Fruit fly (Drosophila melanogaster): Measurements from ENCODE around the gene Shawl.

Gene Shawl

dm6 chr2L:9447816-9448215 lies 32.9 kb upstream of the Shawl start:
- TF ChIP-seq pan (optimal IDR thresholded peaks at IDR 0.05): no peak

- no peak for TF ChIP-seq usp (GFP tag; optimal IDR thresholded peaks at IDR 0.05)
- no peak for TF ChIP-seq Dll (optimal IDR thresholded peaks at IDR 0.05)
- no peak for TF ChIP-seq pan (optimal IDR thresholded peaks at IDR 0.05)
- TF ChIP-seq psq (optimal IDR thresholded peaks at IDR 0.05): no peak
- TF ChIP-seq CG8478 (optimal IDR thresholded peaks at IDR 0.05): no peak
- TF ChIP-seq EcR (GFP tag; optimal IDR thresholded peaks at IDR 0.05): no peak
Observed at dm6 chr2L:9446398-9446945, 31.5 kb upstream of the Shawl start.

- no peak for TF ChIP-seq usp (GFP tag; optimal IDR thresholded peaks at IDR 0.05)
- no peak for TF ChIP-seq pan (optimal IDR thresholded peaks at IDR 0.05)
- TF ChIP-seq CG8478 (optimal IDR thresholded peaks at IDR 0.05): no peak
- no peak for TF ChIP-seq EcR (GFP tag; optimal IDR thresholded peaks at IDR 0.05)
- TF ChIP-seq Dll (optimal IDR thresholded peaks at IDR 0.05): no peak
- TF ChIP-seq psq (optimal IDR thresholded peaks at IDR 0.05): no peak
Observed at dm6 chr2L:9445753-9446152, 30.8 kb upstream of the Shawl start.

DNA sequence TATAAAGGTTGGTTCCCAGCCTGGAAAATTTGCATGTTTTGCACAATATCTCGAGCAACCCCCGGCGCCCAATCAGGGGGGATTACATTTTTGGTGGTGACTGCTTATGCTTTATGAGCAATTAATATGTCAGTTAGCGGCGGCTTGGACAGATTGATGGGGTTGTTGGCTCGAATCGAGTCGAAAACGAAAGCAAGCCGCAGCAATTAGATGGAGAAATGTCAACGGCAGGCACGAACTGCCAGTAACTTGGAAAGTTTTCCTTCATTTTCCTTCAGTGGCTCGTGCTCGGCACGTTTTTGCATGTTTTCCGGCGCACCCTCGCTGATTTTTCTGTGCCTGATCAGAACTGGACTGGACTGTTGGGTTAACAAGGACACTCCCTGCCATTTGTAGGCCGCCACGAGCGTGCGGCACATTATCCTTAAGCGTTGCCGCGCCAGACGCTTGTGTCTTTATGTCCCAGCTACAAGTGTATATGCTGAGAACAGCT lies 27.9 kb upstream of the Shawl start:
- TF ChIP-seq psq (optimal IDR thresholded peaks at IDR 0.05): no peak
- no peak for TF ChIP-seq CG8478 (optimal IDR thresholded peaks at IDR 0.05)
- TF ChIP-seq EcR (GFP tag; optimal IDR thresholded peaks at IDR 0.05): no peak
- TF ChIP-seq Dll (optimal IDR thresholded peaks at IDR 0.05): no peak
- no peak for TF ChIP-seq pan (optimal IDR thresholded peaks at IDR 0.05)
- TF ChIP-seq usp (GFP tag; optimal IDR thresholded peaks at IDR 0.05): no peak

- no peak for TF ChIP-seq usp (GFP tag; optimal IDR thresholded peaks at IDR 0.05)
- no peak for TF ChIP-seq EcR (GFP tag; optimal IDR thresholded peaks at IDR 0.05)
- no peak for TF ChIP-seq psq (optimal IDR thresholded peaks at IDR 0.05)
- no peak for TF ChIP-seq pan (optimal IDR thresholded peaks at IDR 0.05)
- TF ChIP-seq CG8478 (optimal IDR thresholded peaks at IDR 0.05): no peak
- no peak for TF ChIP-seq Dll (optimal IDR thresholded peaks at IDR 0.05)
Observed at dm6 chr2L:9440640-9441039, 25.7 kb upstream of the Shawl start, which contains the start of gene CG33723. TSS of gene CG33723 (minus strand) at chr2L:9440740.

- TF ChIP-seq CG8478 (optimal IDR thresholded peaks at IDR 0.05) (no peak), Dll (optimal IDR thresholded peaks at IDR 0.05) (no peak), pan (optimal IDR thresholded peaks at IDR 0.05) (no peak), usp (GFP tag; optimal IDR thresholded peaks at IDR 0.05) (no peak), psq (optimal IDR thresholded peaks at IDR 0.05) (no peak), EcR (GFP tag; optimal IDR thresholded peaks at IDR 0.05) (no peak)
Observed at dm6 chr2L:9438227-9438626, 23.3 kb upstream of the Shawl start.

DNA sequence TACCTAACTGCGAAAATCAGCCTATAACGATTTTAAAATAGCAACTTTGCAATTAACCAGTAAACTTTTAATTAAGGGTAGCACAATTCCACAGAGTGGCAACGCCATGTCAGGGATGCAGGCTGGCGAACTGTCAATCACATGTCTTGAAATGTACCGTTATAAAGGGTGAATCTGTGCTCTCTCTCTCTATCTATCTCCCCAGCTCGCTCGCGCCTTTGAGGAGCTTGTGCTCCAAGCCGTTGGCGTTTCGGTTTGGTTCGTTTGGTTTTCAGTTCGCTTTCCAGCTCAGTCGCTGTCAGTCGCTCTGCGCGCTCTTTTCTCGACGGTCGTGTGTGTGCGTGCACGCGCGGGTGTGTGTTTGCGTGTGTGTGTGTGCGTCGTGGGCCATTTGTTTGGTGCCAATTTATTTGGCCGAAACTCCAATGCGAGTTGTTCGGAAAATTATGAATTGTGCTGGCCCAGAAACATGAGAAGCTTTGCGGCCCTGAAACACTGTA lies 22.3 kb upstream of the Shawl start, which contains the start of gene numb:
TSS of gene numb (plus strand) at position 254 of the 500 bp plus-strand sequence.
- TF ChIP-seq usp (GFP tag; optimal IDR thresholded peaks at IDR 0.05) (no peak), Dll (optimal IDR thresholded peaks at IDR 0.05) (no peak), CG8478 (optimal IDR thresholded peaks at IDR 0.05) (no peak), EcR (GFP tag; optimal IDR thresholded peaks at IDR 0.05) (no peak), psq (optimal IDR thresholded peaks at IDR 0.05) (no peak), pan (optimal IDR thresholded peaks at IDR 0.05) (no peak)

- TF ChIP-seq psq (optimal IDR thresholded peaks at IDR 0.05) (no peak), CG8478 (optimal IDR thresholded peaks at IDR 0.05) (no peak), pan (optimal IDR thresholded peaks at IDR 0.05) (no peak), usp (GFP tag; optimal IDR thresholded peaks at IDR 0.05) (no peak), Dll (optimal IDR thresholded peaks at IDR 0.05) (no peak), EcR (GFP tag; optimal IDR thresholded peaks at IDR 0.05) (no peak)
Observed at dm6 chr2L:9436504-9436903, 21.5 kb upstream of the Shawl start, which contains the start of gene RpS28-like. TSS of gene RpS28-like (plus strand) at chr2L:9436804.

- no peak for TF ChIP-seq Dll (optimal IDR thresholded peaks at IDR 0.05)
- TF ChIP-seq psq (optimal IDR thresholded peaks at IDR 0.05): no peak
- no peak for TF ChIP-seq usp (GFP tag; optimal IDR thresholded peaks at IDR 0.05)
Observed at dm6 chr2L:9435099-9435498, 20.1 kb upstream of the Shawl start, which contains the start of gene CG3769. TSS of gene CG3769 (plus strand) at chr2L:9435399.

- no peak for TF ChIP-seq CG8478 (optimal IDR thresholded peaks at IDR 0.05)
- TF ChIP-seq pan (optimal IDR thresholded peaks at IDR 0.05): no peak
- no peak for TF ChIP-seq Dll (optimal IDR thresholded peaks at IDR 0.05)
- no peak for TF ChIP-seq usp (GFP tag; optimal IDR thresholded peaks at IDR 0.05)
- no peak for TF ChIP-seq psq (optimal IDR thresholded peaks at IDR 0.05)
- TF ChIP-seq EcR (GFP tag; optimal IDR thresholded peaks at IDR 0.05): no peak
Observed at dm6 chr2L:9430992-9431602, 16.1 kb upstream of the Shawl start, which contains the start of the genes FucTB and scat. TSS of gene FucTB (minus strand) at chr2L:9431052. TSS of gene scat (plus strand) at chr2L:9431405.

DNA sequence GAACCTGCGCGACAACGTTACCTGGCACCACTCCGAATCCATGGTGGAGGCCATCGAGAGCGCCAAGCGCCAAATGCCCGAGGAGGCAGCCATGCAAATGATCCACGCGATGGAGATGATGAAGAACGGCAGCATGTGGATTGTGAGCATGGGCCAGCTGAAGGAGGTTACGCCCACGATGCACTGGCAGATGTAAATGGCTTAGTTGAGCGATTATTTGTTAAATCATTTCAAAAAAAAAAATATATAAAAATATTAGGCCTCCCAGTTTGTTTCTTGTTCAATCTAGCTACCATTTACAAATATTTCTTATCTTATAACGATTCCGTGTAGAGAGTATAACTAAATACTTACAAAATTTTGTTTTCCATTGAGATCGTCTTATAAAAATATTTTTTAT lies 12.6 kb upstream of the Shawl start, which contains the start of gene CG42847:
TSS of gene CG42847 (plus strand) at position 301 of the 400 bp plus-strand sequence.
- no peak for TF ChIP-seq EcR (GFP tag; optimal IDR thresholded peaks at IDR 0.05)
- no peak for TF ChIP-seq psq (optimal IDR thresholded peaks at IDR 0.05)
- TF ChIP-seq usp (GFP tag; optimal IDR thresholded peaks at IDR 0.05): no peak
- TF ChIP-seq CG8478 (optimal IDR thresholded peaks at IDR 0.05): no peak
- TF ChIP-seq pan (optimal IDR thresholded peaks at IDR 0.05): no peak
- no peak for TF ChIP-seq Dll (optimal IDR thresholded peaks at IDR 0.05)

- TF ChIP-seq pan (optimal IDR thresholded peaks at IDR 0.05) (no peak), EcR (GFP tag; optimal IDR thresholded peaks at IDR 0.05) (no peak), psq (optimal IDR thresholded peaks at IDR 0.05) (no peak), CG8478 (optimal IDR thresholded peaks at IDR 0.05) (no peak), Dll (optimal IDR thresholded peaks at IDR 0.05) (no peak), usp (GFP tag; optimal IDR thresholded peaks at IDR 0.05) (no peak)
Observed at dm6 chr2L:9426534-9426933, 11.6 kb upstream of the Shawl start, which contains the start of gene Fbp2. TSS of gene Fbp2 (plus strand) at chr2L:9426784.

Measured in whole organism.